Fruit fly (Drosophila melanogaster) whole organism, embryonic: Measurements from ENCODE around the gene Cp16.

ENCODE experiments used
- Abd-B ChIP-seq: fragments of 200-800 bp; sonication (Bioruptor generic); optimal IDR thresholded peaks from 2 replicates; lab custom pipeline; 2018; ENCODE audit warnings: missing biosample characterization, mild to moderate bottlenecking, missing genetic modification characterization, moderate library complexity
- Atf6 ChIP-seq: fragments of 200-800 bp; sonication (Bioruptor generic); IDR thresholded peaks from 2 replicates; pipeline ENCODE4 v1.3.6; 2022; ENCODE audit warnings: missing biosample characterization, missing genetic modification characterization
- B-H2 ChIP-seq: fragments of 200-800 bp; sonication (Bioruptor generic); optimal IDR thresholded peaks from 2 replicates; lab custom pipeline; 2018; ENCODE audit warnings: missing biosample characterization, mild to moderate bottlenecking, missing genetic modification characterization
- Bgb ChIP-seq: fragments of 200-800 bp; sonication (Bioruptor generic); IDR thresholded peaks from 2 replicates; pipeline ENCODE4 v1.3.6; 2022; ENCODE audit warnings: missing biosample characterization, missing genetic modification characterization; ENCODE audit not compliant: partially characterized antibody
- BtbVII ChIP-seq: fragments of 200-800 bp; sonication (Bioruptor generic); optimal IDR thresholded peaks from 3 replicates; lab custom pipeline; 2017; ENCODE audit warnings: missing biosample characterization, mild to moderate bottlenecking, missing genetic modification characterization
- CG10209 ChIP-seq: fragments of 200-800 bp; sonication (Bioruptor generic); optimal IDR thresholded peaks from 3 replicates; lab custom pipeline; 2017; ENCODE audit warnings: missing biosample characterization, mild to moderate bottlenecking, missing genetic modification characterization, missing genetic modification reagents
- CG1024 ChIP-seq: fragments of 200-800 bp; sonication (Bioruptor generic); IDR thresholded peaks from 2 replicates; pipeline ENCODE4 v1.3.6; 2022; ENCODE audit warnings: missing biosample characterization, missing genetic modification characterization
- CG10274 ChIP-seq: fragments of 200-800 bp; sonication (Bioruptor generic); optimal IDR thresholded peaks from 3 replicates; lab custom pipeline; 2017; ENCODE audit warnings: missing biosample characterization, mild to moderate bottlenecking, missing genetic modification characterization
- CG12155 ChIP-seq: fragments of 200-800 bp; sonication (Bioruptor generic); optimal IDR thresholded peaks from 3 replicates; lab custom pipeline; 2016; ENCODE audit warnings: missing biosample characterization, missing genetic modification characterization
- CG12219 ChIP-seq: fragments of 200-800 bp; sonication (Bioruptor generic); optimal IDR thresholded peaks from 3 replicates; lab custom pipeline; 2018; ENCODE audit warnings: missing biosample characterization, mild to moderate bottlenecking, missing genetic modification characterization
- CG13775 ChIP-seq: fragments of 200-800 bp; sonication (Bioruptor generic); optimal IDR thresholded peaks from 3 replicates; lab custom pipeline; 2017; ENCODE audit warnings: missing biosample characterization, mild to moderate bottlenecking, missing genetic modification characterization
- CG15073 ChIP-seq: fragments of 200-800 bp; sonication (Bioruptor generic); optimal IDR thresholded peaks from 2 replicates; lab custom pipeline; 2016; ENCODE audit warnings: missing biosample characterization, missing genetic modification characterization
- CG15479 ChIP-seq: fragments of 200-800 bp; sonication (Bioruptor generic); optimal IDR thresholded peaks from 3 replicates; lab custom pipeline; 2019; ENCODE audit warnings: missing biosample characterization, mild to moderate bottlenecking, missing genetic modification characterization, moderate library complexity
- CG15514 ChIP-seq: fragments of 200-800 bp; sonication (Bioruptor generic); optimal IDR thresholded peaks from 3 replicates; lab custom pipeline; 2017; ENCODE audit warnings: missing biosample characterization, missing genetic modification characterization, mild to moderate bottlenecking, moderate library complexity, missing genetic modification reagents
- CG16813 ChIP-seq: fragments of 200-800 bp; sonication (Bioruptor generic); IDR thresholded peaks from 3 replicates; pipeline ENCODE4 v1.3.6; 2022; ENCODE audit warnings: missing biosample characterization, missing genetic modification characterization; ENCODE audit not compliant: partially characterized antibody
- CG17568 ChIP-seq: fragments of 200-800 bp; sonication (Bioruptor generic); optimal IDR thresholded peaks from 2 replicates; lab custom pipeline; 2018; ENCODE audit warnings: missing biosample characterization, mild to moderate bottlenecking, missing genetic modification characterization, moderate library complexity
- CG2889 ChIP-seq: fragments of 200-800 bp; sonication (Bioruptor generic); IDR thresholded peaks from 3 replicates; pipeline ENCODE4 v1.3.6; 2022; ENCODE audit warnings: missing biosample characterization, missing genetic modification characterization
- CG30403 ChIP-seq: fragments of 200-800 bp; sonication (Bioruptor generic); optimal IDR thresholded peaks from 3 replicates; lab custom pipeline; 2016; ENCODE audit warnings: missing biosample characterization, missing genetic modification characterization
- CG3065 ChIP-seq: fragments of 200-800 bp; sonication (Bioruptor generic); optimal IDR thresholded peaks from 2 replicates; lab custom pipeline; 2016; ENCODE audit warnings: missing biosample characterization, missing genetic modification characterization
- CG3281 ChIP-seq: fragments of 200-800 bp; sonication (Bioruptor generic); optimal IDR thresholded peaks from 3 replicates; lab custom pipeline; 2017; ENCODE audit warnings: missing biosample characterization, mild to moderate bottlenecking, missing genetic modification characterization
- CG3995 ChIP-seq: fragments of 200-800 bp; sonication (Bioruptor generic); optimal IDR thresholded peaks from 3 replicates; lab custom pipeline; 2016; ENCODE audit warnings: missing biosample characterization, missing genetic modification characterization
- CG5245 ChIP-seq: fragments of 200-800 bp; sonication (Bioruptor generic); optimal IDR thresholded peaks from 3 replicates; lab custom pipeline; 2016; ENCODE audit warnings: missing biosample characterization, missing genetic modification characterization
- D19A ChIP-seq: fragments of 200-800 bp; optimal IDR thresholded peaks from 3 replicates; lab custom pipeline; 2019; ENCODE audit warnings: missing biosample characterization, mild to moderate bottlenecking, missing genetic modification characterization, moderate library complexity
- Dbx ChIP-seq: fragments of 200-800 bp; sonication (Bioruptor generic); IDR thresholded peaks from 3 replicates; pipeline ENCODE4 v1.3.6; 2022; ENCODE audit warnings: missing biosample characterization, missing genetic modification characterization
- Deaf1 ChIP-seq: fragments of 200-800 bp; optimal IDR thresholded peaks from 3 replicates; lab custom pipeline; 2019; ENCODE audit warnings: missing biosample characterization, mild to moderate bottlenecking, missing genetic modification characterization, moderate library complexity
- Ets65A ChIP-seq: fragments of 200-800 bp; sonication (Bioruptor generic); peaks from one replicate; lab custom pipeline; 2016; ENCODE audit warnings: missing biosample characterization, missing genetic modification characterization
- HLHmδ ChIP-seq: fragments of 200-800 bp; sonication (Bioruptor generic); optimal IDR thresholded peaks from 2 replicates; lab custom pipeline; 2018; ENCODE audit warnings: missing biosample characterization, mild to moderate bottlenecking, missing genetic modification characterization, moderate library complexity
- Hr39 ChIP-seq: fragments of >200 bp; optimal IDR thresholded peaks from 2 replicates; lab custom pipeline; 2017
- Lpt ChIP-seq: fragments of >200 bp; optimal IDR thresholded peaks from 2 replicates; lab custom pipeline; 2018; ENCODE audit warnings: missing biosample characterization, missing genetic modification characterization
- Myb ChIP-seq: fragments of 200-800 bp; sonication (Bioruptor generic); optimal IDR thresholded peaks from 2 replicates; lab custom pipeline; 2016; ENCODE audit warnings: missing biosample characterization, missing genetic modification characterization
- NFAT ChIP-seq: fragments of 200-800 bp; sonication (Bioruptor generic); IDR thresholded peaks from 2 replicates; pipeline ENCODE4 v1.3.6; 2022; ENCODE audit warnings: missing biosample characterization, missing genetic modification characterization
- NK7.1 ChIP-seq: fragments of 200-800 bp; sonication (Bioruptor generic); optimal IDR thresholded peaks from 3 replicates; lab custom pipeline; 2016; ENCODE audit warnings: missing biosample characterization, missing genetic modification characterization
- Nf-YB ChIP-seq: fragments of 200-800 bp; sonication (Bioruptor generic); optimal IDR thresholded peaks from 3 replicates; lab custom pipeline; 2019; ENCODE audit warnings: missing biosample characterization, mild to moderate bottlenecking, missing genetic modification characterization, moderate library complexity
- PHDP ChIP-seq: fragments of 200-800 bp; sonication (Bioruptor generic); optimal IDR thresholded peaks from 3 replicates; lab custom pipeline; 2018; ENCODE audit warnings: missing biosample characterization, mild to moderate bottlenecking, missing genetic modification characterization, moderate library complexity
- Poxn ChIP-seq: fragments of 200-800 bp; sonication (Bioruptor generic); IDR thresholded peaks from 2 replicates; pipeline ENCODE4 v1.3.6; 2022; ENCODE audit warnings: missing biosample characterization, missing genetic modification characterization
- Sin3A ChIP-seq: fragments of >200 bp; optimal IDR thresholded peaks from 2 replicates; lab custom pipeline; 2018
- Sox100B ChIP-seq: fragments of 200-800 bp; sonication (Bioruptor generic); optimal IDR thresholded peaks from 3 replicates; lab custom pipeline; 2018; ENCODE audit warnings: missing biosample characterization, mild to moderate bottlenecking, missing genetic modification characterization
- Ssrp ChIP-seq: fragments of 200-800 bp; sonication (Bioruptor generic); optimal IDR thresholded peaks from 2 replicates; lab custom pipeline; 2018; ENCODE audit warnings: missing biosample characterization, mild to moderate bottlenecking, missing genetic modification characterization, moderate library complexity
- Usf ChIP-seq: fragments of 200-800 bp; sonication (Bioruptor generic); optimal IDR thresholded peaks from 2 replicates; lab custom pipeline; 2017; ENCODE audit warnings: missing genotype, missing biosample characterization, missing genetic modification characterization
- Vsx1 ChIP-seq: fragments of 200-800 bp; sonication (Bioruptor generic); optimal IDR thresholded peaks from 2 replicates; lab custom pipeline; 2017; ENCODE audit warnings: missing biosample characterization, mild to moderate bottlenecking, missing genetic modification characterization, missing genetic modification reagents
- abd-A ChIP-seq: fragments of 200-800 bp; sonication (Bioruptor generic); optimal IDR thresholded peaks from 3 replicates; lab custom pipeline; 2019; ENCODE audit warnings: missing biosample characterization, mild to moderate bottlenecking, missing genetic modification characterization, moderate library complexity
- btn ChIP-seq: fragments of 200-800 bp; sonication (Bioruptor generic); optimal IDR thresholded peaks from 2 replicates; lab custom pipeline; 2016; ENCODE audit warnings: missing biosample characterization, missing genetic modification characterization
- dysf ChIP-seq: fragments of 200-800 bp; sonication (Bioruptor generic); IDR thresholded peaks from 3 replicates; pipeline ENCODE4 v1.3.6; 2022; ENCODE audit warnings: missing biosample characterization, missing genetic modification characterization
- fru ChIP-seq: fragments of >200 bp; optimal IDR thresholded peaks from 2 replicates; lab custom pipeline; 2017
- hth ChIP-seq: fragments of >200 bp; optimal IDR thresholded peaks from 2 replicates; lab custom pipeline; 2017; ENCODE audit warnings: inconsistent platforms
- lmd ChIP-seq: fragments of 200-800 bp; sonication (Bioruptor generic); IDR thresholded peaks from 2 replicates; pipeline ENCODE4 v1.3.6; 2022; ENCODE audit warnings: missing biosample characterization, missing genetic modification characterization
- mam ChIP-seq: fragments of 200-800 bp; sonication (Bioruptor generic); optimal IDR thresholded peaks from 3 replicates; lab custom pipeline; 2016; ENCODE audit warnings: missing biosample characterization, missing genetic modification characterization
- scrt ChIP-seq: fragments of 200-800 bp; sonication (Bioruptor generic); optimal IDR thresholded peaks from 2 replicates; lab custom pipeline; 2018; ENCODE audit warnings: missing biosample characterization, mild to moderate bottlenecking, missing genetic modification characterization, moderate library complexity
- so ChIP-seq: fragments of 200-800 bp; sonication (Bioruptor generic); IDR thresholded peaks from 3 replicates; pipeline ENCODE4 v1.3.6; 2022; ENCODE audit warnings: missing biosample characterization, missing genetic modification characterization
- sug ChIP-seq: fragments of 200-800 bp; optimal IDR thresholded peaks from 2 replicates; lab custom pipeline; 2019; ENCODE audit warnings: missing biosample characterization, mild to moderate bottlenecking, missing genetic modification characterization, moderate library complexity
- trem ChIP-seq: fragments of 200-800 bp; optimal IDR thresholded peaks from 3 replicates; lab custom pipeline; 2019; ENCODE audit warnings: missing biosample characterization, mild to moderate bottlenecking, missing genetic modification characterization, moderate library complexity
- unpg ChIP-seq: fragments of 200-800 bp; sonication (Bioruptor generic); optimal IDR thresholded peaks from 3 replicates; lab custom pipeline; 2018; ENCODE audit warnings: missing biosample characterization, mild to moderate bottlenecking, missing genetic modification characterization, moderate library complexity

The Cp16 gene

dm6 chr3L:8719990-8720559 is 11.7 kb upstream of the Cp16 start, which contains the start of gene SrpRbeta (continued):
- TF ChIP-seq B-H2 (GFP tag; lab: Kevin White, UChicago) (peak; percentile 72), CG13775 (GFP tag; lab: Kevin White, UChicago) (no peak), Hr39 (lab: Kevin White, UChicago) (no peak), lmd (GFP tag; lab: Robert Waterston, UW) (no peak), Sin3A (peak; percentile 11), dysf (GFP tag; lab: Robert Waterston, UW) (0 out of 3 replicates have a peak, but pooled peaks have one; percentile 18), CG12155 (GFP tag; lab: Kevin White, UChicago) (peak; percentile 28), abd-A (tag; lab: Kevin White, UChicago) (no peak), Poxn (GFP tag; lab: Robert Waterston, UW) (no peak), CG10209 (peak; percentile 6), NFAT (GFP tag; lab: Robert Waterston, UW) (peak; percentile 65; the same call in 1 of the 2 replicates), trem (tag; lab: Kevin White, UChicago) (peak; percentile 75), HLHmδ (GFP tag; lab: Kevin White, UChicago) (no peak), Nf-YB (no peak), NK7.1 (GFP tag; lab: Kevin White, UChicago) (no peak), D19A (tag; lab: Kevin White, UChicago) (no peak), unpg (no peak), Deaf1 (no peak), btn (no peak), CG16813 (GFP tag; lab: Robert Waterston, UW) (no peak), scrt (no peak), CG17568 (GFP tag; lab: Kevin White, UChicago) (no peak), PHDP (peak; percentile 7), Sox100B (no peak), CG30403 (GFP tag; lab: Kevin White, UChicago) (peak; percentile 8), Ssrp (no peak), CG1024 (no peak), Lpt (GFP tag; lab: Kevin White, UChicago) (no peak), CG10274 (GFP tag; lab: Kevin White, UChicago) (no peak), Bgb (no peak), fru (lab: Kevin White, UChicago) (no peak), Vsx1 (GFP tag; lab: Kevin White, UChicago) (no peak), CG15514 (GFP tag; lab: Kevin White, UChicago) (peak; percentile 52), sug (tag; lab: Kevin White, UChicago) (peak; percentile 20), CG2889 (GFP tag; lab: Robert Waterston, UW) (no peak), CG5245 (GFP tag; lab: Kevin White, UChicago) (no peak), CG15073 (no peak), CG3281 (no peak), Abd-B (GFP tag; lab: Kevin White, UChicago) (no peak), Usf (GFP tag; lab: Kevin White, UChicago) (no peak), BtbVII (GFP tag; lab: Kevin White, UChicago) (no peak), mam (peak; percentile 11), Myb (peak; percentile 34), CG12219 (GFP tag; lab: Kevin White, UChicago) (no peak), Atf6 (GFP tag; lab: Robert Waterston, UW) (no peak), Dbx (GFP tag; lab: Robert Waterston, UW) (no peak; the same call in 2 of the 3 replicates), CG3065 (GFP tag; lab: Kevin White, UChicago) (no peak), CG15479 (no peak), so (GFP tag; lab: Robert Waterston, UW) (0 out of 3 replicates have a peak, but pooled peaks have one; percentile 52), hth (no peak), Ets65A (peak; percentile 94), CG3995 (GFP tag; lab: Kevin White, UChicago) (no peak)
